5 fruit fly cellular contexts compared by ENCODE assay signal in the genomic region with DNA sequence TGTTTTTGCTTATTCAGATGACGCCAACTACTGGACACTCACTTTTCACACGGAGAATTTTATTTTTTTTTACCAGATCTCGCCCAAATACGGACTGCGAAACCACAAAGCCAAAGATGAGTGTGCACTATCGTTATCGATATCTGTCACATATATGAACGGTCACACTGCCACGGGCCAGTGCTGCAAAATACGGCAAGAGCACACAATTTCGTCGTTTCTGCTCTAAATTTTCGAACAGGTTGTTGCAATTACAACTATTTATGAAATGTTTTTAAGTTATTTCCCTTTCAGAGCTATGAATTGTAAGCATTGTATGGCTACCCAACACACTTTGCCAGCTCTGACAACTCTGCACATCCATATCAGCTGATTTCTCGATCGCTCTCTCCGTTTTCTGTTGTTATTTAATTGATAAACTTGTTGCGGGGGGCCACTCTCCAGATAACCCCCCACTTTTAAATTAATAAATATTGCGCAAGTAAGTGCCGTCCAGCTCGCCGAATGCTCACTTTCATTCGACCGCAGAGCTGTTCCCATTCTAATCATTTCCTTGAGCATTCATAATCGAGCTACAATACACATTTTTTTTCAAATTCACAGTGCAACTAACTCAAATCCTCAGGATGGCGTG.
TF ChIP-seq lines count a peak whose summit lies in the region.

A gene (minus strand): TSS at position 134 of the 634 bp plus-strand sequence.
A gene (plus strand): TSS at position 222 of the 634 bp plus-strand sequence.

- no peak for TF ChIP-seq CTCF in whole organism, embryonic (GFP tag; optimal IDR thresholded peaks at IDR 0.05; lab: Kevin White, UChicago)

TF ChIP-seq in whole organism, adult, 20 proteins besides CTCF, POLR2A, EP300 and RAD21 (continues in another document):
- no peak for TF ChIP-seq toe (GFP tag; optimal IDR thresholded peaks at IDR 0.05; lab: Kevin White, UChicago)
- TF ChIP-seq Clk (GFP tag; optimal IDR thresholded peaks at IDR 0.05; lab: Kevin White, UChicago), result peak; percentile 27
- TF ChIP-seq kay (GFP tag; lab: Kevin White, UChicago; ENCODE audit: borderline replicate concordance), result no peak
- peak; percentile 78 for TF ChIP-seq CG7101 (tag; optimal IDR thresholded peaks at IDR 0.05; lab: Kevin White, UChicago)
- peak; percentile 70 for TF ChIP-seq Mnt (GFP tag; optimal IDR thresholded peaks at IDR 0.05; lab: Kevin White, UChicago)
- TF ChIP-seq tj (GFP tag; optimal IDR thresholded peaks at IDR 0.05; lab: Kevin White, UChicago), result peak; percentile 29
- TF ChIP-seq bab1 (GFP tag; optimal IDR thresholded peaks at IDR 0.05; lab: Kevin White, UChicago), result peak; percentile 62
- peak; percentile 64 for TF ChIP-seq cic (GFP tag; optimal IDR thresholded peaks at IDR 0.05; lab: Kevin White, UChicago)
- peak; percentile 20 for TF ChIP-seq CG12768 (GFP tag; optimal IDR thresholded peaks at IDR 0.05; lab: Kevin White, UChicago)
- TF ChIP-seq CG33017 (tag; optimal IDR thresholded peaks at IDR 0.05; lab: Kevin White, UChicago), result peak; percentile 45
- peak; percentile 98 for TF ChIP-seq CG14711 (tag; optimal IDR thresholded peaks at IDR 0.05; lab: Kevin White, UChicago)
- peak; percentile 71 for TF ChIP-seq CG1620 (GFP tag; optimal IDR thresholded peaks at IDR 0.05; lab: Kevin White, UChicago)
- peak; percentile 67 for TF ChIP-seq ovo (GFP tag; optimal IDR thresholded peaks at IDR 0.05; lab: Kevin White, UChicago)
- no peak for TF ChIP-seq Hr96 (GFP tag; optimal IDR thresholded peaks at IDR 0.05; lab: Kevin White, UChicago)
- TF ChIP-seq CG5204 (GFP tag; optimal IDR thresholded peaks at IDR 0.05; lab: Kevin White, UChicago), result no peak
- peak; percentile 86 for TF ChIP-seq Crg-1 (GFP tag; optimal IDR thresholded peaks at IDR 0.05; lab: Kevin White, UChicago)

TF ChIP-seq in whole organism, embryonic, 481 proteins besides CTCF, POLR2A, EP300 and RAD21 (continues in another document):
- TF ChIP-seq CG43689 (GFP tag; IDR thresholded peaks at IDR 0.05; lab: Robert Waterston, UW) (no peak), Dfd (GFP tag; optimal IDR thresholded peaks at IDR 0.05; lab: Kevin White, UChicago) (no peak), B-H2 (GFP tag; optimal IDR thresholded peaks at IDR 0.05; lab: Kevin White, UChicago) (peak; percentile 34), Ets65A (GFP tag; lab: Kevin White, UChicago) (peak; percentile 93), Lpt (GFP tag; optimal IDR thresholded peaks at IDR 0.05; lab: Kevin White, UChicago) (no peak), Mes4 (GFP tag; optimal IDR thresholded peaks at IDR 0.05; lab: Kevin White, UChicago) (peak; percentile 23), hbn (GFP tag; IDR thresholded peaks at IDR 0.05; lab: Robert Waterston, UW; ENCODE audit: partially characterized antibody) (0 out of 2 replicates have a peak, but pooled peaks have one; percentile 46), fd102C (GFP tag; optimal IDR thresholded peaks at IDR 0.05; lab: Kevin White, UChicago) (peak; percentile 46), CG34422 (GFP tag; IDR thresholded peaks at IDR 0.05; lab: Robert Waterston, UW) (no peak), CG15696 (tag; optimal IDR thresholded peaks at IDR 0.05; lab: Kevin White, UChicago) (no peak), fd64A (GFP tag; optimal IDR thresholded peaks at IDR 0.05; lab: Kevin White, UChicago) (no peak), CG18619 (GFP tag; optimal IDR thresholded peaks at IDR 0.05; lab: Kevin White, UChicago) (no peak), CG9437 (GFP tag; optimal IDR thresholded peaks at IDR 0.05; lab: Kevin White, UChicago) (no peak), CG7357 (GFP tag; IDR thresholded peaks at IDR 0.05; lab: Robert Waterston, UW) (no peak), Jarid2 (GFP tag; optimal IDR thresholded peaks at IDR 0.05; lab: Kevin White, UChicago) (no peak), bab2 (GFP tag; optimal IDR thresholded peaks at IDR 0.05; lab: Kevin White, UChicago) (peak; percentile 43), CG3407 (GFP tag; optimal IDR thresholded peaks at IDR 0.05; lab: Kevin White, UChicago) (no peak)

TF ChIP-seq in whole organism, prepupa, 60 proteins besides CTCF, POLR2A, EP300 and RAD21 (continues in another document):
- TF ChIP-seq ss (GFP tag; optimal IDR thresholded peaks at IDR 0.05; lab: Kevin White, UChicago), result no peak
- TF ChIP-seq topi (GFP tag; optimal IDR thresholded peaks at IDR 0.05; lab: Kevin White, UChicago), result peak; percentile 36
- TF ChIP-seq Eip93F (GFP tag; optimal IDR thresholded peaks at IDR 0.05; lab: Kevin White, UChicago), result no peak
- TF ChIP-seq Hr39 (GFP tag; optimal IDR thresholded peaks at IDR 0.05; lab: Kevin White, UChicago), result peak; percentile 55
- TF ChIP-seq CG6792 (GFP tag; optimal IDR thresholded peaks at IDR 0.05; lab: Kevin White, UChicago), result peak; percentile 40
- TF ChIP-seq esn (GFP tag; optimal IDR thresholded peaks at IDR 0.05; lab: Kevin White, UChicago), result peak; percentile 58
- no peak for TF ChIP-seq CG11294 (GFP tag; IDR thresholded peaks at IDR 0.05; lab: Robert Waterston, UW)
- TF ChIP-seq CG3032 (tag; optimal IDR thresholded peaks at IDR 0.05; lab: Kevin White, UChicago), result peak; percentile 38
- no peak for TF ChIP-seq Lpt (GFP tag; optimal IDR thresholded peaks at IDR 0.05; lab: Kevin White, UChicago)
- TF ChIP-seq dsx (GFP tag; optimal IDR thresholded peaks at IDR 0.05; lab: Kevin White, UChicago; ENCODE audit: poor library complexity, severe bottlenecking), result no peak
- TF ChIP-seq CG7368 (GFP tag; optimal IDR thresholded peaks at IDR 0.05; lab: Kevin White, UChicago), result no peak
- no peak for TF ChIP-seq CG11902 (GFP tag; optimal IDR thresholded peaks at IDR 0.05; lab: Kevin White, UChicago)
- peak; percentile 78 for TF ChIP-seq achi (GFP tag; optimal IDR thresholded peaks at IDR 0.05; lab: Kevin White, UChicago)
- no peak for TF ChIP-seq CG10669 (GFP tag; optimal IDR thresholded peaks at IDR 0.05; lab: Kevin White, UChicago)
- TF ChIP-seq CG9139 (GFP tag; optimal IDR thresholded peaks at IDR 0.05; lab: Kevin White, UChicago), result no peak
- TF ChIP-seq eg (GFP tag; IDR thresholded peaks at IDR 0.05; lab: Robert Waterston, UW), result peak; percentile 29; the same call in 1 of the 3 replicates
- TF ChIP-seq Eip78C (GFP tag; lab: Kevin White, UChicago), result peak; percentile 83
- TF ChIP-seq Sox14 (GFP tag; optimal IDR thresholded peaks at IDR 0.05; lab: Kevin White, UChicago), result no peak

TF ChIP-seq in whole organism, pupa, 21 proteins besides CTCF, POLR2A, EP300 and RAD21:
- TF ChIP-seq CG4496 (GFP tag; IDR thresholded peaks at IDR 0.05; lab: Robert Waterston, UW), result peak; percentile 77; the same call in 2 of the 3 replicates
- no peak for TF ChIP-seq CG34367 (tag; optimal IDR thresholded peaks at IDR 0.05; lab: Kevin White, UChicago)
- TF ChIP-seq Snoo (tag; optimal IDR thresholded peaks at IDR 0.05; lab: Kevin White, UChicago), result peak; percentile 53
- no peak for TF ChIP-seq Pif1A (GFP tag; optimal IDR thresholded peaks at IDR 0.05; lab: Kevin White, UChicago)
- no peak for TF ChIP-seq EcR (GFP tag; optimal IDR thresholded peaks at IDR 0.05; lab: Kevin White, UChicago)
- TF ChIP-seq CG32121 (GFP tag; IDR thresholded peaks at IDR 0.05; lab: Robert Waterston, UW), result peak; percentile 27; the same call in 1 of the 2 replicates
- no peak for TF ChIP-seq CG9948 (tag; optimal IDR thresholded peaks at IDR 0.05; lab: Kevin White, UChicago)
- peak; percentile 12; the same call in 1 of the 3 replicates for TF ChIP-seq fd96Ca (GFP tag; IDR thresholded peaks at IDR 0.05; lab: Robert Waterston, UW)
- TF ChIP-seq CG15710 (tag; optimal IDR thresholded peaks at IDR 0.05; lab: Kevin White, UChicago), result peak; percentile 13
- peak; percentile 34; the same call in 1 of the 2 replicates for TF ChIP-seq Ets98B (GFP tag; IDR thresholded peaks at IDR 0.05; lab: Robert Waterston, UW)
- TF ChIP-seq CG8301 (tag; optimal IDR thresholded peaks at IDR 0.05; lab: Kevin White, UChicago), result no peak

TF ChIP-seq in whole organism, wandering third instar larva, 38 proteins besides CTCF, POLR2A, EP300 and RAD21:
- no peak for TF ChIP-seq N (GFP tag; optimal IDR thresholded peaks at IDR 0.05; lab: Kevin White, UChicago)
- no peak for TF ChIP-seq Abd-B (GFP tag; optimal IDR thresholded peaks at IDR 0.05; lab: Kevin White, UChicago)
- TF ChIP-seq Sp1 (GFP tag; optimal IDR thresholded peaks at IDR 0.05; lab: Kevin White, UChicago), result peak; percentile 63
- TF ChIP-seq sv (GFP tag; optimal IDR thresholded peaks at IDR 0.05; lab: Kevin White, UChicago), result peak; percentile 47
- peak; percentile 50 for TF ChIP-seq Myc (optimal IDR thresholded peaks at IDR 0.05; lab: Kevin White, UChicago)
- TF ChIP-seq usp (GFP tag; optimal IDR thresholded peaks at IDR 0.05; lab: Kevin White, UChicago), result no peak
- TF ChIP-seq lola (GFP tag; optimal IDR thresholded peaks at IDR 0.05; lab: Kevin White, UChicago), result no peak
- TF ChIP-seq sage (GFP tag; optimal IDR thresholded peaks at IDR 0.05; lab: Kevin White, UChicago), result no peak
- TF ChIP-seq foxo (GFP tag; optimal IDR thresholded peaks at IDR 0.05; lab: Kevin White, UChicago), result peak in 1 of 2 experiments; percentile 82
- TF ChIP-seq CrebA (GFP tag; optimal IDR thresholded peaks at IDR 0.05; lab: Kevin White, UChicago; ENCODE audit: borderline replicate concordance), result no peak
- TF ChIP-seq HLH106 (tag; optimal IDR thresholded peaks at IDR 0.05; lab: Kevin White, UChicago), result peak; percentile 58
- TF ChIP-seq ey (GFP tag; optimal IDR thresholded peaks at IDR 0.05; lab: Kevin White, UChicago), result peak; percentile 64
- no peak for TF ChIP-seq Dfd (GFP tag; optimal IDR thresholded peaks at IDR 0.05; lab: Kevin White, UChicago)
- peak; percentile 25 for TF ChIP-seq CG9705 (GFP tag; optimal IDR thresholded peaks at IDR 0.05; lab: Kevin White, UChicago)
- peak; percentile 58 for TF ChIP-seq psq (GFP tag; optimal IDR thresholded peaks at IDR 0.05; lab: Kevin White, UChicago)
- TF ChIP-seq Hr83 (GFP tag; optimal IDR thresholded peaks at IDR 0.05; lab: Kevin White, UChicago; ENCODE audit: poor library complexity, severe bottlenecking), result peak; percentile 80
- TF ChIP-seq Hnf4 (GFP tag; optimal IDR thresholded peaks at IDR 0.05; lab: Kevin White, UChicago), result no peak
- no peak for TF ChIP-seq dl (GFP tag; optimal IDR thresholded peaks at IDR 0.05; lab: Kevin White, UChicago; ENCODE audit: insufficient read depth in 1 of 2, partially characterized antibody in 2 of 2)
- TF ChIP-seq rgr (GFP tag; optimal IDR thresholded peaks at IDR 0.05; lab: Kevin White, UChicago), result peak; percentile 74
- peak; percentile 81 for TF ChIP-seq Jra (GFP tag; optimal IDR thresholded peaks at IDR 0.05; lab: Kevin White, UChicago)
- TF ChIP-seq dmrt93B (GFP tag; optimal IDR thresholded peaks at IDR 0.05; lab: Kevin White, UChicago), result no peak
- peak; percentile 49 for TF ChIP-seq OdsH (GFP tag; optimal IDR thresholded peaks at IDR 0.05; lab: Kevin White, UChicago)
- no peak for TF ChIP-seq jim (GFP tag; optimal IDR thresholded peaks at IDR 0.05; lab: Kevin White, UChicago)
